6 worm cellular contexts compared by ENCODE assay signal in genomic region chrII:10800209-10800608, ce11.
TF ChIP-seq lines count a peak whose summit lies in the region.

No protein-coding gene starts in this region.

TF ChIP-seq in whole organism, L1 larva, 84 proteins besides CTCF, POLR2A, EP300 and RAD21 (continues in another document):
- TF ChIP-seq nhr-77 (tag; optimal IDR thresholded peaks at IDR 0.05; lab: Kevin White, UChicago): no peak
- no peak for TF ChIP-seq lin-13 (GFP tag; optimal IDR thresholded peaks at IDR 0.05; lab: Kevin White, UChicago)
- TF ChIP-seq unc-130 (tag; optimal IDR thresholded peaks at IDR 0.05; lab: Kevin White, UChicago): no peak
- TF ChIP-seq F16B12.6 (tag; optimal IDR thresholded peaks at IDR 0.05; lab: Kevin White, UChicago): no peak
- TF ChIP-seq fkh-4 (tag; optimal IDR thresholded peaks at IDR 0.05; lab: Kevin White, UChicago; ENCODE audit: borderline replicate concordance): no peak
- no peak for TF ChIP-seq sox-4 (tag; optimal IDR thresholded peaks at IDR 0.05; lab: Kevin White, UChicago)
- TF ChIP-seq fos-1 (tag; optimal IDR thresholded peaks at IDR 0.05; lab: Kevin White, UChicago): no peak
- TF ChIP-seq dpl-1 (GFP tag; optimal IDR thresholded peaks at IDR 0.05; lab: Kevin White, UChicago): no peak
- TF ChIP-seq ceh-90 (tag; optimal IDR thresholded peaks at IDR 0.05; lab: Kevin White, UChicago): no peak
- no peak for TF ChIP-seq fkh-10 (GFP tag; optimal IDR thresholded peaks at IDR 0.05; lab: Kevin White, UChicago)
- no peak for TF ChIP-seq nhr-11 (tag; optimal IDR thresholded peaks at IDR 0.05; lab: Kevin White, UChicago)
- TF ChIP-seq unc-98 (GFP tag; IDR thresholded peaks at IDR 0.05; lab: Robert Waterston, UW): no peak
- peak; percentile 82 for TF ChIP-seq lin-14 (GFP tag; optimal IDR thresholded peaks at IDR 0.05; lab: Kevin White, UChicago)
- no peak for TF ChIP-seq efl-1 (optimal IDR thresholded peaks at IDR 0.05; lab: Kevin White, UChicago)
- TF ChIP-seq efl-1 (GFP tag; optimal IDR thresholded peaks at IDR 0.05 in 1 of 2; lab: Kevin White, UChicago): no peak
- peak; percentile 13 for TF ChIP-seq nhr-47 (tag; optimal IDR thresholded peaks at IDR 0.05; lab: Kevin White, UChicago)

TF ChIP-seq in whole organism, L2 larva, 48 proteins besides CTCF, POLR2A, EP300 and RAD21:
- TF ChIP-seq lsy-2 (tag; optimal IDR thresholded peaks at IDR 0.05; lab: Kevin White, UChicago): peak in 1 of 2 experiments; percentile 37
- no peak for TF ChIP-seq lin-11 (tag; optimal IDR thresholded peaks at IDR 0.05; lab: Kevin White, UChicago)
- peak; percentile 34 for TF ChIP-seq C34F6.9 (tag; optimal IDR thresholded peaks at IDR 0.05; lab: Kevin White, UChicago)
- TF ChIP-seq ceh-82 (tag; optimal IDR thresholded peaks at IDR 0.05; lab: Kevin White, UChicago): no peak
- no peak for TF ChIP-seq nhr-237 (tag; optimal IDR thresholded peaks at IDR 0.05; lab: Kevin White, UChicago)
- no peak for TF ChIP-seq elt-3 (tag; optimal IDR thresholded peaks at IDR 0.05; lab: Kevin White, UChicago)
- no peak for TF ChIP-seq nhr-21 (tag; optimal IDR thresholded peaks at IDR 0.05; lab: Kevin White, UChicago)
- no peak for TF ChIP-seq nhr-77 (tag; optimal IDR thresholded peaks at IDR 0.05; lab: Kevin White, UChicago)
- TF ChIP-seq nhr-10 (tag; optimal IDR thresholded peaks at IDR 0.05; lab: Kevin White, UChicago): no peak
- TF ChIP-seq skn-1 (tag; optimal IDR thresholded peaks at IDR 0.05; lab: Kevin White, UChicago): no peak
- no peak for TF ChIP-seq ceh-16 (tag; optimal IDR thresholded peaks at IDR 0.05; lab: Kevin White, UChicago)
- no peak for TF ChIP-seq gmeb-1 (tag; optimal IDR thresholded peaks at IDR 0.05; lab: Kevin White, UChicago)
- TF ChIP-seq nhr-6 (tag; optimal IDR thresholded peaks at IDR 0.05; lab: Kevin White, UChicago): no peak
- TF ChIP-seq zag-1 (tag; optimal IDR thresholded peaks at IDR 0.05; lab: Kevin White, UChicago): no peak
- TF ChIP-seq alr-1 (tag; optimal IDR thresholded peaks at IDR 0.05; lab: Kevin White, UChicago): no peak

TF ChIP-seq in whole organism, L3 larva, 47 proteins besides CTCF, POLR2A, EP300 and RAD21:
- TF ChIP-seq fos-1 (tag; optimal IDR thresholded peaks at IDR 0.05; lab: Kevin White, UChicago) (no peak), nfya-1 (tag; optimal IDR thresholded peaks at IDR 0.05; lab: Kevin White, UChicago; ENCODE audit: insufficient read depth) (peak; percentile 4)

TF ChIP-seq in whole organism, L4 larva, 104 proteins besides CTCF, POLR2A, EP300 and RAD21:
- no peak for TF ChIP-seq ztf-7 (tag; optimal IDR thresholded peaks at IDR 0.05; lab: Kevin White, UChicago)
- TF ChIP-seq lsy-2 (tag; optimal IDR thresholded peaks at IDR 0.05; lab: Kevin White, UChicago): peak in 1 of 2 experiments; percentile 1
- peak in 1 of 2 experiments; percentile 11 for TF ChIP-seq unc-62 (GFP tag; optimal IDR thresholded peaks at IDR 0.05 in 1 of 2; lab: Kevin White, UChicago)
- no peak for TF ChIP-seq unc-62 (tag; optimal IDR thresholded peaks at IDR 0.05; lab: Kevin White, UChicago)
- peak; percentile 81 for TF ChIP-seq aha-1 (tag; lab: Kevin White, UChicago)
- TF ChIP-seq madf-5 (GFP tag; IDR thresholded peaks at IDR 0.05; lab: Robert Waterston, UW): no peak

TF ChIP-seq in whole organism, late embryonic, 69 proteins besides CTCF, POLR2A, EP300 and RAD21:
- TF ChIP-seq ceh-45 (GFP tag; IDR thresholded peaks at IDR 0.05; lab: Robert Waterston, UW) (no peak), unc-42 (tag; optimal IDR thresholded peaks at IDR 0.05; lab: Kevin White, UChicago) (peak; percentile 27), ceh-14 (tag; optimal IDR thresholded peaks at IDR 0.05; lab: Kevin White, UChicago) (peak; percentile 10)
TF ChIP-seq in whole organism, late embryonic: peak in this region for 2.

TF ChIP-seq in whole organism, mixed stage, embryonic, 35 proteins besides CTCF, POLR2A, EP300 and RAD21:
- TF ChIP-seq sptf-1 (tag; optimal IDR thresholded peaks at IDR 0.05; lab: Kevin White, UChicago) (no peak), ces-1 (GFP tag; optimal IDR thresholded peaks at IDR 0.05; lab: Kevin White, UChicago) (peak; percentile 77)

Comparison
In these comparisons a context has a peak if more than half of its experiments do, and no peak if none do; other contexts are left out.
1. Of the 29 proteins assayed by ChIP-seq in both whole organism, L4 larva and whole organism, L1 larva: peak only in whole organism, L4 larva: aha-1; only in whole organism, L1 larva: none; in both: none; in neither: 26; mixed calls (peak in some experiments, not most) for 2.